Worm (Caenorhabditis elegans) whole organism, L2 larva: ENCODE data around the gene C41G6.12.

Source experiments
- C34F6.9 ChIP-seq: fragments of 150-350 bp; optimal IDR thresholded peaks from 2 replicates; lab custom pipeline; 2014; ENCODE audit warnings: missing biosample characterization, missing genetic modification characterization
- F13H6.1 ChIP-seq: sonication (generic microtip); optimal IDR thresholded peaks from 2 replicates; lab custom pipeline; 2016; ENCODE audit warnings: missing genetic modification characterization, missing compliant biosample characterization
- R02D3.7 ChIP-seq: fragments of 150-350 bp; optimal IDR thresholded peaks from 2 replicates; lab custom pipeline; 2014; ENCODE audit warnings: missing biosample characterization, missing genetic modification characterization
- Y55F3AM.14 ChIP-seq: fragments of 200-800 bp; sonication (Bioruptor generic); optimal IDR thresholded peaks from 2 replicates; lab custom pipeline; 2018; ENCODE audit warnings: mild to moderate bottlenecking, missing genetic modification characterization, missing compliant biosample characterization
- ZK546.5 ChIP-seq: sonication (generic microtip); optimal IDR thresholded peaks from 2 replicates; lab custom pipeline; 2017; ENCODE audit warnings: missing biosample characterization, missing genetic modification characterization
- alr-1 ChIP-seq: fragments of 150-350 bp; optimal IDR thresholded peaks from 2 replicates; lab custom pipeline; 2014; ENCODE audit warnings: missing biosample characterization, missing genetic modification characterization
- aly-2 ChIP-seq: fragments of 150-350 bp; optimal IDR thresholded peaks from 2 replicates; lab custom pipeline; 2014; ENCODE audit warnings: missing biosample characterization, missing genetic modification characterization
- ama-1 ChIP-seq: fragments of 150-350 bp; optimal IDR thresholded peaks from 2 replicates; lab custom pipeline; 2018; ENCODE audit warnings: inconsistent platforms
- blmp-1 ChIP-seq: sonication (generic microtip); optimal IDR thresholded peaks from 2 replicates; lab custom pipeline; 2017; ENCODE audit warnings: missing genetic modification characterization, mild to moderate bottlenecking, missing compliant biosample characterization, antibody characterized with exemption, moderate library complexity; ENCODE audit not compliant: insufficient read depth
- crh-2 ChIP-seq: sonication (generic microtip); optimal IDR thresholded peaks from 2 replicates; lab custom pipeline; 2017; ENCODE audit warnings: missing biosample characterization, missing genetic modification characterization
- dmd-4 ChIP-seq: sonication (generic microtip); optimal IDR thresholded peaks from 2 replicates; lab custom pipeline; 2017; ENCODE audit warnings: missing biosample characterization, missing genetic modification characterization
- egl-27 ChIP-seq: sonication (generic microtip); optimal IDR thresholded peaks from 3 replicates; lab custom pipeline; 2017; ENCODE audit warnings: missing biosample characterization, missing genetic modification reagents, missing genetic modification characterization
- elt-1 ChIP-seq: fragments of 150-350 bp; optimal IDR thresholded peaks from 2 replicates; lab custom pipeline; 2014; ENCODE audit warnings: missing biosample characterization, missing genetic modification characterization
- elt-3 ChIP-seq: sonication (generic microtip); optimal IDR thresholded peaks from 2 replicates; lab custom pipeline; 2017; ENCODE audit warnings: missing biosample characterization, missing genetic modification characterization
- fos-1 ChIP-seq: fragments of 150-350 bp; optimal IDR thresholded peaks from 2 replicates; lab custom pipeline; 2014; ENCODE audit warnings: missing biosample characterization, missing genetic modification characterization
- gmeb-1 ChIP-seq: fragments of 150-350 bp; optimal IDR thresholded peaks from 2 replicates; lab custom pipeline; 2014; ENCODE audit warnings: missing biosample characterization, missing genetic modification characterization
- lin-11 ChIP-seq: fragments of 150-350 bp; sonication (generic microtip); optimal IDR thresholded peaks from 2 replicates; lab custom pipeline; 2014; ENCODE audit warnings: missing biosample characterization, missing genetic modification characterization, inconsistent platforms, mixed read lengths
- lin-13 ChIP-seq: fragments of 150-350 bp; optimal IDR thresholded peaks from 2 replicates; lab custom pipeline; 2014; ENCODE audit warnings: missing biosample characterization, missing genetic modification reagents, missing genetic modification characterization
- lin-39 ChIP-seq: fragments of 150-350 bp; optimal IDR thresholded peaks from 2 replicates; lab custom pipeline; 2014; ENCODE audit warnings: missing biosample characterization, missing genetic modification reagents, missing genetic modification characterization
- lsy-2 ChIP-seq, 2 experiments: fragments of 150-350 bp in 1 of 2; sonication (generic microtip) in 1 of 2; optimal IDR thresholded peaks; 2 replicates each; lab custom pipeline; 2014 to 2017; ENCODE audit warnings: missing biosample characterization in 2 of 2, missing genetic modification characterization in 2 of 2
- mab-5 ChIP-seq: fragments of 150-350 bp; optimal IDR thresholded peaks from 2 replicates; lab custom pipeline; 2014; ENCODE audit warnings: missing biosample characterization, missing genetic modification characterization
- mbf-1 ChIP-seq: sonication (generic microtip); optimal IDR thresholded peaks from 2 replicates; lab custom pipeline; 2017; ENCODE audit warnings: missing biosample characterization, missing genetic modification characterization
- mdl-1 ChIP-seq, 2 experiments: fragments of 150-350 bp in 1 of 2; sonication (generic microtip) in 1 of 2; optimal IDR thresholded peaks; 2 replicates each; lab custom pipeline; 2017; ENCODE audit warnings: missing biosample characterization in 2 of 2, missing genetic modification characterization in 2 of 2
- nhr-12 ChIP-seq: fragments of 150-350 bp; optimal IDR thresholded peaks from 2 replicates; lab custom pipeline; 2014; ENCODE audit warnings: missing biosample characterization, missing genetic modification characterization
- nhr-129 ChIP-seq: fragments of 150-350 bp; optimal IDR thresholded peaks from 2 replicates; lab custom pipeline; 2014; ENCODE audit warnings: missing biosample characterization, missing genetic modification characterization
- nhr-21 ChIP-seq: fragments of 150-350 bp; optimal IDR thresholded peaks from 2 replicates; lab custom pipeline; 2014; ENCODE audit warnings: missing biosample characterization, missing genetic modification characterization
- nhr-23 ChIP-seq: fragments of 150-350 bp; optimal IDR thresholded peaks from 2 replicates; lab custom pipeline; 2014; ENCODE audit warnings: missing biosample characterization, missing genetic modification reagents, missing genetic modification characterization
- nhr-25 ChIP-seq: fragments of 150-350 bp; sonication (generic microtip); optimal IDR thresholded peaks from 3 replicates; lab custom pipeline; 2014; ENCODE audit warnings: missing biosample characterization, missing genetic modification characterization
- nhr-6 ChIP-seq: fragments of 150-350 bp; optimal IDR thresholded peaks from 2 replicates; lab custom pipeline; 2014; ENCODE audit warnings: missing biosample characterization, missing genetic modification characterization
- nhr-77 ChIP-seq: fragments of 150-350 bp; optimal IDR thresholded peaks from 2 replicates; lab custom pipeline; 2014; ENCODE audit warnings: missing biosample characterization, missing genetic modification characterization
- peb-1 ChIP-seq: fragments of 150-350 bp; optimal IDR thresholded peaks from 2 replicates; lab custom pipeline; 2014; ENCODE audit warnings: missing biosample characterization, missing genetic modification characterization
- sem-4 ChIP-seq: fragments of 150-350 bp; optimal IDR thresholded peaks from 2 replicates; lab custom pipeline; 2014; ENCODE audit warnings: missing biosample characterization, missing genetic modification reagents, missing genetic modification characterization
- skn-1 ChIP-seq: sonication (generic microtip); optimal IDR thresholded peaks from 2 replicates; lab custom pipeline; 2017; ENCODE audit warnings: missing biosample characterization, missing genetic modification characterization
- sma-3 ChIP-seq: sonication (generic microtip); optimal IDR thresholded peaks from 2 replicates; lab custom pipeline; 2016; ENCODE audit warnings: missing genetic modification reagents, missing genetic modification characterization, missing compliant biosample characterization
- sma-9 ChIP-seq, 2 experiments: fragments of 150-350 bp in 1 of 2; sonication (generic microtip) in 1 of 2; optimal IDR thresholded peaks; 2 replicates each; lab custom pipeline; 2014 to 2016; ENCODE audit warnings: missing genetic modification characterization in 2 of 2, mild to moderate bottlenecking in 1 of 2, missing biosample characterization in 1 of 2, missing compliant biosample characterization in 1 of 2, missing genetic modification reagents in 1 of 2, moderate library complexity in 1 of 2
- snpc-4 ChIP-seq: fragments of 150-350 bp; optimal IDR thresholded peaks from 2 replicates; lab custom pipeline; 2014; ENCODE audit warnings: missing biosample characterization, missing genetic modification characterization
- unc-39 ChIP-seq: fragments of 150-350 bp; optimal IDR thresholded peaks from 2 replicates; lab custom pipeline; 2014; ENCODE audit warnings: missing biosample characterization, missing genetic modification characterization
- unc-55 ChIP-seq: fragments of 150-350 bp; sonication (generic microtip); optimal IDR thresholded peaks from 3 replicates; lab custom pipeline; 2014; ENCODE audit warnings: missing biosample characterization, missing genetic modification reagents, missing genetic modification characterization
- zag-1 ChIP-seq: fragments of 150-350 bp; optimal IDR thresholded peaks from 2 replicates; lab custom pipeline; 2014; ENCODE audit warnings: missing biosample characterization, missing genetic modification characterization
- ztf-1 ChIP-seq: fragments of 200-800 bp; sonication (Bioruptor generic); conservative IDR thresholded peaks from 2 replicates; pipeline ENCODE4 v1.3.6; 2022; ENCODE audit warnings: missing genetic modification characterization, missing compliant biosample characterization
- ztf-11 ChIP-seq: sonication (generic microtip); optimal IDR thresholded peaks from 2 replicates; lab custom pipeline; 2017; ENCODE audit warnings: missing biosample characterization, missing genetic modification characterization
- ztf-4 ChIP-seq: fragments of 150-350 bp; optimal IDR thresholded peaks from 2 replicates; lab custom pipeline; 2014; ENCODE audit warnings: missing biosample characterization, missing genetic modification characterization

C41G6.12 gene

ce11 chrV:15187083-15188057 is 20.2 kb downstream of the C41G6.12 start, which contains the start of the genes cyn-7 and bath-36:
TSS of gene cyn-7 (minus strand) at chrV:15187378.
TSS of gene bath-36 (plus strand) at chrV:15187888.
- no peak for TF ChIP-seq ZK546.5
- peak; percentile 70 for TF ChIP-seq egl-27 (tag; lab: Kevin White, UChicago)
- TF ChIP-seq ama-1: no peak
- peak; percentile 71 to 87 for TF ChIP-seq lsy-2 (tag; optimal IDR thresholded peaks at IDR 0.05; lab: Kevin White, UChicago)
- TF ChIP-seq nhr-6: no peak
- TF ChIP-seq nhr-25 (tag; lab: Kevin White, UChicago): peak; percentile 75
- TF ChIP-seq ztf-11 (tag; lab: Kevin White, UChicago): no peak
- TF ChIP-seq elt-1 (tag; lab: Kevin White, UChicago): no peak
- TF ChIP-seq ztf-4 (tag; lab: Kevin White, UChicago): peak; percentile 34
- peak; percentile 9 for TF ChIP-seq R02D3.7 (tag; lab: Kevin White, UChicago)
- TF ChIP-seq mdl-1 (tag; optimal IDR thresholded peaks at IDR 0.05; lab: Kevin White, UChicago): peak in 1 of 2 experiments; percentile 18
- TF ChIP-seq gmeb-1 (tag; lab: Kevin White, UChicago): peak; percentile 86
- TF ChIP-seq skn-1 (tag; lab: Kevin White, UChicago): no peak
- TF ChIP-seq sma-3 (GFP tag; lab: Kevin White, UChicago): peak; percentile 88
- peak; percentile 89 for TF ChIP-seq fos-1 (tag; lab: Kevin White, UChicago)
- TF ChIP-seq ztf-1 (GFP tag; lab: Robert Waterston, UW): no peak
- TF ChIP-seq nhr-12: no peak
- TF ChIP-seq snpc-4 (tag; lab: Kevin White, UChicago): peak; percentile 28
- TF ChIP-seq nhr-129 (tag; lab: Kevin White, UChicago): peak; percentile 71
- no peak for TF ChIP-seq peb-1 (tag; lab: Kevin White, UChicago)
- TF ChIP-seq mab-5 (tag; lab: Kevin White, UChicago): peak; percentile 3
- no peak for TF ChIP-seq zag-1 (tag; lab: Kevin White, UChicago)
- TF ChIP-seq sem-4 (tag; lab: Kevin White, UChicago): peak; percentile 24
- peak; percentile 86 for TF ChIP-seq C34F6.9 (tag; lab: Kevin White, UChicago)
- TF ChIP-seq crh-2 (tag; lab: Kevin White, UChicago): peak; percentile 82
- TF ChIP-seq lin-11 (tag; lab: Kevin White, UChicago): no peak
- TF ChIP-seq nhr-77: no peak
- TF ChIP-seq Y55F3AM.14: no peak
- TF ChIP-seq aly-2 (tag; lab: Kevin White, UChicago): no peak
- TF ChIP-seq unc-55 (GFP tag; lab: Kevin White, UChicago): peak; percentile 67
- peak; percentile 70 for TF ChIP-seq lin-13 (GFP tag; lab: Kevin White, UChicago)
- peak; percentile 61 for TF ChIP-seq nhr-21 (tag; lab: Kevin White, UChicago)
- no peak for TF ChIP-seq alr-1 (tag; lab: Kevin White, UChicago)
- TF ChIP-seq lin-39 (tag; lab: Kevin White, UChicago): no peak
- peak; percentile 72 for TF ChIP-seq sma-9 (GFP tag; optimal IDR thresholded peaks at IDR 0.05; lab: Kevin White, UChicago)
- TF ChIP-seq sma-9 (tag; optimal IDR thresholded peaks at IDR 0.05; lab: Kevin White, UChicago): no peak
- TF ChIP-seq dmd-4 (tag; lab: Kevin White, UChicago): no peak
- TF ChIP-seq mbf-1 (tag; lab: Kevin White, UChicago): no peak
- no peak for TF ChIP-seq nhr-23 (tag; lab: Kevin White, UChicago)
- TF ChIP-seq elt-3: no peak
- peak; percentile 86 for TF ChIP-seq blmp-1
- no peak for TF ChIP-seq unc-39 (tag; lab: Kevin White, UChicago)
- peak; percentile 78 for TF ChIP-seq F13H6.1 (tag; lab: Kevin White, UChicago)
